Fruit fly (Drosophila melanogaster): ENCODE data around the gene mbt.

- TF ChIP-seq CG8478 (optimal IDR thresholded peaks at IDR 0.05) (no peak), pan (optimal IDR thresholded peaks at IDR 0.05) (no peak), usp (GFP tag; optimal IDR thresholded peaks at IDR 0.05) (no peak), Dll (optimal IDR thresholded peaks at IDR 0.05) (no peak), psq (optimal IDR thresholded peaks at IDR 0.05) (no peak), EcR (GFP tag; optimal IDR thresholded peaks at IDR 0.05) (no peak)
Measured at dm6 chrX:16632135-16632534, 21.6 kb downstream of the mbt start, which contains the start of gene CG9777.

Data from whole organism.